Worm (Caenorhabditis elegans): ENCODE results near the gene gsp-2.

gsp-2 gene

DNA sequence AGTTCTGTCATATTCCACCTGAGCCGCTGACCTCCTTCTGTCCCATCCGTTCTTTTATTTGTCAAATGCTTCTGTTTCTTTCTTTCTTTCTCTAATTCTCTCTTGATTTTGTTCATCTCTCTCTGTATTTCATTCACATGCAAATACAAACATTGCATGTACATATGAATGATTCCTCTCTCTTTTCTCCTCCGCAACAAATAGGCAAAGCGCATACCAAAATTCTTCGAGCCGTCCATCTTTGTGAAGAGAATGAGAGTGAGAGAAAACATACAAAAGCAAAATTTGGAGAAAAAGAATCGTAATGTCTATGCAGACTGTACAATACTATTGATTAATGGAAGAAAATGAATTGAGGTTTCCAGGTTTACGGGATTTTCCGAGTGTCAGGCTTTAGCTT, 19.0 kb upstream of the gsp-2 start:
- peak; percentile 63 for TF ChIP-seq nhr-80 (tag; optimal IDR thresholded peaks at IDR 0.05)
- TF ChIP-seq ceh-58 (GFP tag; IDR thresholded peaks at IDR 0.05) = no peak

DNA sequence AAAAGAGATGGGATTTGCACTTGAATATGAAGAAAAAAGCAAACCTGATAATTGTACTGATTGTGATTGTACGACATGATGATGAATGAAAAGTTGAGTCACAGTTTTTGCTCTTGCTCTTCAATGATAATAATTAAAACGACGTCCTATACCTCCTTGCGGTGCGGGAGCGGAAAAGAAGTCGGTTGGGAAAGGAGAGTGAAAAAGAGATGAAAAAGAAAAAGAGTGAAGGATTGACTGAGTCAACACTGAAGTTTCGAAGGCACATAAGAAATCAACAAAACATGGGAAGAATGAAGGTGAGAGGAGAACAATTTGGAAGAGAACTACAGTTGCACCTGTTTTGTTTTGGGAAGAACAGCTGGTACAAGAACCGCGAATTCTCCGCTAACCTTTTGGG, 17.0 kb upstream of the gsp-2 start, which contains the start of gene F56C9.8:
TSS of gene F56C9.8 (minus strand) at position 120 of the 400 bp plus-strand sequence.
- TF ChIP-seq nhr-80 (tag; optimal IDR thresholded peaks at IDR 0.05) (peak; percentile 30), zfh-2 (GFP tag; conservative IDR thresholded peaks at IDR 0.05) (no peak)

DNA sequence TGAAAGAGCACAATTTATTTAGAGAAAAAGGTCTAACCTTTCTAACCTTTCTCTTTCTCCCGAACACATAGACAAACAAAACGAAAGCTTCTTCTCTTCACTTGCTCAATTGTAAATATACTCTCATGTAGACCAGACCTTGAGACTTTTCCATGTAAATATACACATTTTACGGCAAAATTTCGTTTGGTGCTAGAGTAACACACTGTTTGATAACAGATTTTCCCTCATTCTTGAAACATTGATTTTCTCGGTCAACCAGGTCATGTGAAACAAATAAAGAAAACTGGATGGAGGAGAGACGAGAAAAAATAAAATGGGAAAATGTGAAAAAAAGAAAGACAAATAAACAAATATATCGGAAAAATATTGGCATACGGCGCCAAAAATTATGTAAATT, 14.4 kb upstream of the gsp-2 start:
- peak; percentile 7 for TF ChIP-seq pha-4 (tag; optimal IDR thresholded peaks at IDR 0.05)
- TF ChIP-seq rec-8 (tag; optimal IDR thresholded peaks at IDR 0.05) = no peak

DNA sequence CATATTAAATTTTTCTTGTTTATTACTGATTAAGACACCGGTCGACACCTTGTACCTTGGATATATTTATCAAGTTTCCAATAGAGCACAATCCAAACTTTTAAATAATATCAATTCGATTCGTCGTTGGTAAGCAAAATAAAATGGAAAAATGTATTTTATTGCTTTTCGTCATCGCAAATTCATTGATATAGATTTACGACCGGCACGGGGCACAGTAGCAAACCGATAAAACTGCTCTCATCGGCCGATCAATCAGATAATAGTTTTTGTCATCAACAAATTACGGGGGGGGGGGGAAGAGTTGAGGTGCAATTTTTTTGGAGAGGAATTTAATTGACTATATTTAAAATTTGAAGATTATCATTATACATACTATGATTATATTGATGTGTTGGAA, 13.1 kb upstream of the gsp-2 start:
- TF ChIP-seq snpc-4 (GFP tag; optimal IDR thresholded peaks at IDR 0.05) (no peak), snpc-4 (tag; optimal IDR thresholded peaks at IDR 0.05) (no peak), nhr-80 (tag; optimal IDR thresholded peaks at IDR 0.05) (peak; percentile 24)

DNA sequence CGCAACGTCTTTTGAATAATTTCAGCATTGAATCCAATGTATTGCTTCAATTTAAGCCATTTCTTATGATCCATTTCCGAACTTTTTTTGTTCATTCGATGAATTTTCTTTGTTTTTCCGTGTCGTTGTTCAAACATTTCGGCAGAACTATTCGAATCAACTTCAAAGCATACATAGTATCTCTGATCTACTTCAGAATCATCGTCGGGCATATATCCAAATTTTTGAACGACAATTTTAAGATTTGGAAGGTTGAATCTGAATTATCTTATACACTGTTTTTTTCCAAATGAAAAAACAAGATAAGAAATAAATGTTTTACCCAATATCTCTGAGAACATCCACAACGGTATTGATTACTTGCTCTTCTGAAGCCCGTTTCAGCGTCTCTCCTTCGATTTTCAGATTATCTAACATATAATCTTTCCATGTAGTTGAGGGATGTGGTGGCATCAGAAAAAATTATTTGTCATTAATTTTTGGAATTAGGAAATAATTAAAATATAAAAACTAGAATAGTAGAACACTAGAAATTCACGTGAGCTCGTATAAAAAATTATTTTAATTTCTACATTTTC, 7.1 kb upstream of the gsp-2 start, which contains the start of gene lab-2:
TSS of gene lab-2 (minus strand) at position 453 of the 578 bp plus-strand sequence.
- TF ChIP-seq zim-3 (tag; optimal IDR thresholded peaks at IDR 0.05) = peak; percentile 17
- TF ChIP-seq ceh-91 (GFP tag; IDR thresholded peaks at IDR 0.05) = no peak
- no peak for TF ChIP-seq aptf-3 (GFP tag; IDR thresholded peaks at IDR 0.05)
- no peak for TF ChIP-seq lag-1 (GFP tag; IDR thresholded peaks at IDR 0.05)
- TF ChIP-seq B0019.2 (GFP tag; conservative IDR thresholded peaks at IDR 0.05) = no peak
- no peak for TF ChIP-seq ztf-6 (GFP tag; IDR thresholded peaks at IDR 0.05)
- peak; percentile 67 for TF ChIP-seq F52B5.7 (tag; optimal IDR thresholded peaks at IDR 0.05)
- TF ChIP-seq nfyb-1 (GFP tag; IDR thresholded peaks at IDR 0.05) = peak; percentile 72; the same call in 1 of the 2 replicates
- TF ChIP-seq nfya-2 (GFP tag; IDR thresholded peaks at IDR 0.05) = no peak
- no peak for TF ChIP-seq madf-10 (tag; optimal IDR thresholded peaks at IDR 0.05)
- TF ChIP-seq Y53G8AR.9 (GFP tag; conservative IDR thresholded peaks at IDR 0.05) = peak; percentile 53; the same call in 1 of the 2 replicates
- no peak for TF ChIP-seq somi-1 (GFP tag; optimal IDR thresholded peaks at IDR 0.05)
- TF ChIP-seq atf-7 (tag; optimal IDR thresholded peaks at IDR 0.05) = peak; percentile 27
- peak; percentile 26 for TF ChIP-seq B0035.1 (tag; optimal IDR thresholded peaks at IDR 0.05)
- no peak for TF ChIP-seq bed-2 (GFP tag; IDR thresholded peaks at IDR 0.05)
- TF ChIP-seq cebp-1 (GFP tag; IDR thresholded peaks at IDR 0.05) = no peak
- TF ChIP-seq cebp-1 (tag; optimal IDR thresholded peaks at IDR 0.05) = peak; percentile 33
- TF ChIP-seq mes-4 (tag; optimal IDR thresholded peaks at IDR 0.05) = no peak
- 0 out of 2 replicates have a peak, but pooled peaks have one; percentile 10 for TF ChIP-seq C06A6.2 (GFP tag; conservative IDR thresholded peaks at IDR 0.05)
- TF ChIP-seq repo-1 (tag; optimal IDR thresholded peaks at IDR 0.05) = peak; percentile 67
- no peak for TF ChIP-seq nhr-90 (tag; optimal IDR thresholded peaks at IDR 0.05)
- TF ChIP-seq sea-2 (GFP tag; IDR thresholded peaks at IDR 0.05) = no peak
- TF ChIP-seq ama-1 (optimal IDR thresholded peaks at IDR 0.05) = peak; percentile 51
- no peak for TF ChIP-seq ama-1 (GFP tag; optimal IDR thresholded peaks at IDR 0.05)
- TF ChIP-seq let-526 (GFP tag; IDR thresholded peaks at IDR 0.05) = 0 out of 2 replicates have a peak, but pooled peaks have one; percentile 9
- TF ChIP-seq dpl-1 (GFP tag; optimal IDR thresholded peaks at IDR 0.05) = no peak
- no peak for TF ChIP-seq egrh-3 (GFP tag; IDR thresholded peaks at IDR 0.05)
- TF ChIP-seq fkh-3 (tag; optimal IDR thresholded peaks at IDR 0.05) = peak; percentile 27
- no peak for TF ChIP-seq ztf-28 (GFP tag; IDR thresholded peaks at IDR 0.05)
- TF ChIP-seq lin-54 (GFP tag; optimal IDR thresholded peaks at IDR 0.05) = peak; percentile 10
- no peak for TF ChIP-seq K12H6.12 (tag; optimal IDR thresholded peaks at IDR 0.05)
- no peak for TF ChIP-seq gei-17 (GFP tag; optimal IDR thresholded peaks at IDR 0.05)
- peak; percentile 70 for TF ChIP-seq F57C9.4 (tag; optimal IDR thresholded peaks at IDR 0.05)
- no peak for TF ChIP-seq tlf-1 (GFP tag; optimal IDR thresholded peaks at IDR 0.05)
- peak; percentile 40 for TF ChIP-seq dpff-1 (tag; optimal IDR thresholded peaks at IDR 0.05)
- 0 out of 2 replicates have a peak, but pooled peaks have one; percentile 34 for TF ChIP-seq madf-6 (GFP tag; IDR thresholded peaks at IDR 0.05)
